Fruit fly (Drosophila melanogaster) S2 (cell line): ENCODE data around the gene Tim9a.

Source experiments
- CG8478 ChIP-seq: fragments of >200 bp; optimal IDR thresholded peaks from 2 replicates; lab custom pipeline; 2018
- CTCF ChIP-seq, 2 experiments: fragments of >200 bp; optimal IDR thresholded peaks; 2 replicates each; lab custom pipeline; 2018

DNA sequence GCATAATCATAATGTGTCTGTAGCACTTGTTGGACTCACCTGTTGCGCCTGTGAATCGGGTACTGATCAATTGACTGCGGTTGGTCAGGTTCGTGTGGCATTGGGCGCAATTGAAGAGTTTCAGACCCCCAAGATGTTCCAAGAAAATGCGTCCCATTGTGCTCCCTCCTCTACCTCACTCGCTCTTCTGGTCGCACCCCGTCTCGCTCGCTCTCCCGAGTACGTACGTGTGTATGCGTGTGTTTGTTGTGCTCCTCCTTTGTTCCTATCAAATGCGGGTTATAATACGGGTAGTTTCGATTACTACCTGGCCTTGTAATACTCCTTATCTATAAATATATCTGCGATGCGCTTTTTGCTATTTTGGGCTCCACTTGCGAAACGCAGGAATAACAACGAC is 1.8 kb downstream of the Tim9a start:
- no peak for TF ChIP-seq CG8478
- TF ChIP-seq CTCF (optimal IDR thresholded peaks at IDR 0.05; lab: Kevin White, UChicago), result no peak
